Worm (Caenorhabditis elegans) whole organism, early embryonic: Measurements from ENCODE around the gene mbl-1.

Experiments
- ama-1 ChIP-seq: fragments of 150-350 bp; optimal IDR thresholded peaks from 2 replicates; lab custom pipeline; 2014
- ceh-13 ChIP-seq: fragments of 200-800 bp; sonication (Bioruptor generic); optimal IDR thresholded peaks from 2 replicates; lab custom pipeline; 2018; ENCODE audit warnings: mild to moderate bottlenecking, missing genetic modification characterization, missing compliant biosample characterization

- TF ChIP-seq ama-1 (lab: Kevin White, UChicago) (no peak), ceh-13 (GFP tag; lab: Kevin White, UChicago) (no peak)
Observed at ce11 chrX:16930663-16931097, 47.7 kb upstream of the mbl-1 start.
